Worm (Caenorhabditis elegans): ENCODE results near the gene Y47D3A.14.

The Y47D3A.14 gene

DNA sequence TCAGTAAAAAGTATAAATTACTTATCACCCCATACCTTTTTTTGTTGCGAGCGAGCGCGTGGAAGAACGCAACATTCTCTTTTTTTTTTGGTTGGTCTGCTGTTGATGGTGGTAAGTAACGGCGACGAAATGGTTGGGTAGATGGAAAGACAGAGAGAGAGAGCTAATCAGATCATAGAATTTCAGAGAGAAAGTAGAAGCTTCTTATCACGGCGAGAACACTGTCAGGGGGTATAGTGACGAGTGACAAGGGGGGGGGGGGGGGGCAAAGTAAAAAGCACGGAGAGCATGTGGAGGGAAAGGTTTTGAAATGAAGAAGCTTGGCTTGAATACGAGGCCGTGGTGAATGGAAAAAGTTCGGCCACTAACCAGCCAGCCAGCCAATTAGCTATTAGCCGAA, 39.3 kb downstream of the Y47D3A.14 start (continued):
- TF ChIP-seq unc-39 (tag; optimal IDR thresholded peaks at IDR 0.05) (no peak), pqm-1 (tag; optimal IDR thresholded peaks at IDR 0.05) (peak; percentile 87), madf-9 (GFP tag; conservative IDR thresholded peaks at IDR 0.05) (no peak), cey-2 (tag; optimal IDR thresholded peaks at IDR 0.05; ENCODE audit: borderline replicate concordance, insufficient read depth) (no peak), ceh-32 (tag; optimal IDR thresholded peaks at IDR 0.05; ENCODE audit: poor library complexity) (no peak), php-3 (GFP tag; IDR thresholded peaks at IDR 0.05) (peak; percentile 54; the same call in 1 of the 2 replicates), hmg-1.1 (GFP tag; IDR thresholded peaks at IDR 0.05) (peak; percentile 26; the same call in 1 of the 2 replicates), mxl-3 (GFP tag; optimal IDR thresholded peaks at IDR 0.05) (peak; percentile 53), ama-1 (optimal IDR thresholded peaks at IDR 0.05) (no peak), daf-19 (GFP tag; conservative IDR thresholded peaks at IDR 0.05) (no peak), attf-4 (tag; optimal IDR thresholded peaks at IDR 0.05) (no peak), mes-2 (tag; optimal IDR thresholded peaks at IDR 0.05; ENCODE audit: poor library complexity, severe bottlenecking) (peak; percentile 9), R02D3.7 (tag; optimal IDR thresholded peaks at IDR 0.05) (no peak), nhr-6 (tag; optimal IDR thresholded peaks at IDR 0.05) (no peak), D1046.2 (GFP tag; IDR thresholded peaks at IDR 0.05) (no peak), nhr-48 (tag; optimal IDR thresholded peaks at IDR 0.05) (no peak), nhr-25 (tag; optimal IDR thresholded peaks at IDR 0.05; ENCODE audit: borderline replicate concordance, insufficient read depth) (no peak), T26A8.4 (GFP tag; IDR thresholded peaks at IDR 0.05) (0 out of 2 replicates have a peak, but pooled peaks have one; percentile 49), unc-62 (GFP tag; optimal IDR thresholded peaks at IDR 0.05 in 1 of 2) (no peak), unc-62 (tag; optimal IDR thresholded peaks at IDR 0.05) (no peak), Y5F2A.4 (GFP tag; optimal IDR thresholded peaks at IDR 0.05) (no peak), zip-11 (GFP tag; IDR thresholded peaks at IDR 0.05) (no peak), nhr-42 (GFP tag; IDR thresholded peaks at IDR 0.05) (no peak), F44E2.7 (GFP tag; IDR thresholded peaks at IDR 0.05) (no peak), sdz-12 (GFP tag; optimal IDR thresholded peaks at IDR 0.05) (no peak), ceh-28 (tag; optimal IDR thresholded peaks at IDR 0.05) (no peak), F37D6.2 (tag; optimal IDR thresholded peaks at IDR 0.05) (no peak), aha-1 (tag) (peak; percentile 71), F49E8.2 (tag; optimal IDR thresholded peaks at IDR 0.05; ENCODE audit: borderline replicate concordance) (no peak), tra-1 (GFP tag; IDR thresholded peaks at IDR 0.05) (peak; percentile 69), duxl-1 (tag; optimal IDR thresholded peaks at IDR 0.05; ENCODE audit: poor library complexity) (no peak), gei-8 (GFP tag; optimal IDR thresholded peaks at IDR 0.05) (no peak), zfp-2 (tag; optimal IDR thresholded peaks at IDR 0.05) (no peak), nhr-237 (tag; optimal IDR thresholded peaks at IDR 0.05) (no peak), ceh-82 (tag; optimal IDR thresholded peaks at IDR 0.05) (no peak), aly-2 (tag; optimal IDR thresholded peaks at IDR 0.05) (no peak), vab-7 (GFP tag; IDR thresholded peaks at IDR 0.05) (0 out of 2 replicates have a peak, but pooled peaks have one; percentile 13), ces-1 (GFP tag; optimal IDR thresholded peaks at IDR 0.05) (no peak), nhr-76 (tag; optimal IDR thresholded peaks at IDR 0.05) (no peak), lin-38 (GFP tag; IDR thresholded peaks at IDR 0.05) (no peak), mep-1 (tag; optimal IDR thresholded peaks at IDR 0.05) (no peak), dmd-6 (GFP tag; IDR thresholded peaks at IDR 0.05) (peak; percentile 65), daf-16 (GFP tag; optimal IDR thresholded peaks at IDR 0.05) (no peak), daf-16 (tag; optimal IDR thresholded peaks at IDR 0.05) (peak; percentile 86), zip-2 (tag; optimal IDR thresholded peaks at IDR 0.05) (no peak), nhr-10 (tag; optimal IDR thresholded peaks at IDR 0.05) (no peak), F26F4.8 (GFP tag; conservative IDR thresholded peaks at IDR 0.05) (no peak), daf-12 (tag; optimal IDR thresholded peaks at IDR 0.05) (no peak), dpl-1 (GFP tag; optimal IDR thresholded peaks at IDR 0.05) (no peak), arid-1 (GFP tag; conservative IDR thresholded peaks at IDR 0.05) (no peak), nhr-28 (tag; optimal IDR thresholded peaks at IDR 0.05) (peak; percentile 48), ceh-62 (tag; optimal IDR thresholded peaks at IDR 0.05) (no peak), zag-1 (tag; optimal IDR thresholded peaks at IDR 0.05) (no peak)
